Fruit fly (Drosophila melanogaster) whole organism, embryonic: ENCODE results near the gene Rpn1.

ENCODE experiments used
- Atf3 ChIP-seq: fragments of 200-800 bp; sonication (Bioruptor generic); optimal IDR thresholded peaks from 3 replicates; lab custom pipeline; 2016; ENCODE audit warnings: missing biosample characterization, missing genetic modification characterization
- B-H2 ChIP-seq: fragments of 200-800 bp; sonication (Bioruptor generic); optimal IDR thresholded peaks from 2 replicates; lab custom pipeline; 2018; ENCODE audit warnings: missing biosample characterization, mild to moderate bottlenecking, missing genetic modification characterization
- Bteb2 ChIP-seq: fragments of 200-800 bp; sonication (Bioruptor generic); optimal IDR thresholded peaks from 2 replicates; lab custom pipeline; 2016; ENCODE audit warnings: missing biosample characterization, missing genetic modification characterization
- CG10209 ChIP-seq: fragments of 200-800 bp; sonication (Bioruptor generic); optimal IDR thresholded peaks from 3 replicates; lab custom pipeline; 2017; ENCODE audit warnings: missing biosample characterization, mild to moderate bottlenecking, missing genetic modification characterization, missing genetic modification reagents
- CG10543 ChIP-seq: fragments of 200-800 bp; sonication (Bioruptor generic); optimal IDR thresholded peaks from 3 replicates; lab custom pipeline; 2017; ENCODE audit warnings: missing biosample characterization, mild to moderate bottlenecking, missing genetic modification characterization, moderate library complexity
- CG11560 ChIP-seq: fragments of 200-800 bp; sonication (Bioruptor generic); IDR thresholded peaks from 3 replicates; pipeline ENCODE4 v1.3.6; 2022; ENCODE audit warnings: missing biosample characterization, missing genetic modification characterization
- CG12236 ChIP-seq: fragments of 200-800 bp; sonication (Bioruptor generic); optimal IDR thresholded peaks from 2 replicates; lab custom pipeline; 2016; ENCODE audit warnings: missing biosample characterization, missing genetic modification characterization
- CG12299 ChIP-seq: fragments of 200-800 bp; sonication (Bioruptor generic); optimal IDR thresholded peaks from 2 replicates; lab custom pipeline; 2018; ENCODE audit warnings: missing biosample characterization, mild to moderate bottlenecking, missing genetic modification characterization
- CG13424 ChIP-seq: fragments of 200-800 bp; sonication (Bioruptor generic); optimal IDR thresholded peaks from 2 replicates; lab custom pipeline; 2019; ENCODE audit warnings: missing biosample characterization, mild to moderate bottlenecking, missing genetic modification characterization, moderate library complexity
- CG17829 ChIP-seq: fragments of 200-800 bp; optimal IDR thresholded peaks from 2 replicates; lab custom pipeline; 2019; ENCODE audit warnings: missing biosample characterization, mild to moderate bottlenecking, missing genetic modification characterization, moderate library complexity
- CG18262 ChIP-seq: fragments of 200-800 bp; optimal IDR thresholded peaks from 3 replicates; lab custom pipeline; 2019; ENCODE audit warnings: missing biosample characterization, mild to moderate bottlenecking, missing genetic modification characterization, moderate library complexity
- CG18619 ChIP-seq: fragments of 200-800 bp; sonication (Bioruptor generic); optimal IDR thresholded peaks from 3 replicates; lab custom pipeline; 2017; ENCODE audit warnings: missing biosample characterization, mild to moderate bottlenecking, missing genetic modification characterization
- CG2120 ChIP-seq: fragments of 200-800 bp; sonication (Bioruptor generic); optimal IDR thresholded peaks from 3 replicates; lab custom pipeline; 2016; ENCODE audit warnings: missing biosample characterization, missing genetic modification characterization
- CG2889 ChIP-seq: fragments of 200-800 bp; sonication (Bioruptor generic); IDR thresholded peaks from 3 replicates; pipeline ENCODE4 v1.3.6; 2022; ENCODE audit warnings: missing biosample characterization, missing genetic modification characterization
- CG34224 ChIP-seq: fragments of 200-800 bp; sonication (Bioruptor generic); IDR thresholded peaks from 3 replicates; pipeline ENCODE4 v1.3.6; 2022; ENCODE audit warnings: missing biosample characterization, missing genetic modification characterization; ENCODE audit not compliant: partially characterized antibody
- CG4617 ChIP-seq: fragments of 200-800 bp; sonication (Bioruptor generic); optimal IDR thresholded peaks from 3 replicates; lab custom pipeline; 2016; ENCODE audit warnings: missing biosample characterization, missing genetic modification characterization, borderline replicate concordance
- CG7745 ChIP-seq: fragments of 200-800 bp; sonication (Bioruptor generic); optimal IDR thresholded peaks from 2 replicates; lab custom pipeline; 2018; ENCODE audit warnings: missing biosample characterization, mild to moderate bottlenecking, missing genetic modification characterization, moderate library complexity
- CG8478 ChIP-seq: fragments of >200 bp; optimal IDR thresholded peaks from 2 replicates; lab custom pipeline; 2018
- CG8924 ChIP-seq: fragments of 200-800 bp; optimal IDR thresholded peaks from 3 replicates; lab custom pipeline; 2019; ENCODE audit warnings: missing biosample characterization, mild to moderate bottlenecking, missing genetic modification characterization, moderate library complexity
- CG9817 ChIP-seq: fragments of 200-800 bp; sonication (Bioruptor generic); optimal IDR thresholded peaks from 2 replicates; lab custom pipeline; 2018; ENCODE audit warnings: missing biosample characterization, mild to moderate bottlenecking, missing genetic modification characterization, moderate library complexity
- Camta ChIP-seq: fragments of 200-800 bp; sonication (Bioruptor generic); optimal IDR thresholded peaks from 2 replicates; lab custom pipeline; 2016; ENCODE audit warnings: missing biosample characterization, missing genetic modification characterization
- D19A ChIP-seq: fragments of 200-800 bp; optimal IDR thresholded peaks from 3 replicates; lab custom pipeline; 2019; ENCODE audit warnings: missing biosample characterization, mild to moderate bottlenecking, missing genetic modification characterization, moderate library complexity
- Hey ChIP-seq: fragments of 200-800 bp; sonication (Bioruptor generic); optimal IDR thresholded peaks from 3 replicates; lab custom pipeline; 2018; ENCODE audit warnings: missing biosample characterization, mild to moderate bottlenecking, missing genetic modification characterization
- Mes4 ChIP-seq: fragments of 200-800 bp; sonication (Bioruptor generic); optimal IDR thresholded peaks from 2 replicates; lab custom pipeline; 2016; ENCODE audit warnings: missing biosample characterization, missing genetic modification characterization
- NC2α ChIP-seq: fragments of 200-800 bp; sonication (Bioruptor generic); optimal IDR thresholded peaks from 2 replicates; lab custom pipeline; 2016; ENCODE audit warnings: missing biosample characterization, missing genetic modification characterization
- NC2β ChIP-seq: fragments of 200-800 bp; sonication (Bioruptor generic); optimal IDR thresholded peaks from 2 replicates; lab custom pipeline; 2016; ENCODE audit warnings: missing biosample characterization, missing genetic modification characterization
- Neu2 ChIP-seq: fragments of 200-800 bp; sonication (Bioruptor generic); optimal IDR thresholded peaks from 3 replicates; lab custom pipeline; 2016; ENCODE audit warnings: missing biosample characterization, missing genetic modification characterization, borderline replicate concordance
- Nf-YA ChIP-seq: fragments of 200-800 bp; sonication (Bioruptor generic); IDR thresholded peaks from 2 replicates; pipeline ENCODE4 v1.3.6; 2022; ENCODE audit warnings: missing biosample characterization, missing genetic modification characterization
- NfI ChIP-seq: fragments of 200-800 bp; sonication (Bioruptor generic); optimal IDR thresholded peaks from 3 replicates; lab custom pipeline; 2018; ENCODE audit warnings: missing biosample characterization, mild to moderate bottlenecking, missing genetic modification characterization, moderate library complexity
- Oaz ChIP-seq: fragments of 200-800 bp; sonication (Bioruptor generic); IDR thresholded peaks from 2 replicates; pipeline ENCODE4 v1.3.6; 2022; ENCODE audit warnings: missing biosample characterization, missing genetic modification characterization
- Taf1 ChIP-seq: fragments of 200-800 bp; sonication (Bioruptor generic); IDR thresholded peaks from 2 replicates; pipeline ENCODE4 v1.3.6; 2022; ENCODE audit warnings: missing biosample characterization, missing genetic modification characterization
- cato ChIP-seq: fragments of 200-800 bp; sonication (Bioruptor generic); optimal IDR thresholded peaks from 2 replicates; lab custom pipeline; 2016; ENCODE audit warnings: missing biosample characterization, missing genetic modification characterization, borderline replicate concordance
- caup ChIP-seq: fragments of 200-800 bp; sonication (Bioruptor generic); optimal IDR thresholded peaks from 3 replicates; lab custom pipeline; 2017; ENCODE audit warnings: missing biosample characterization, mild to moderate bottlenecking, missing genetic modification characterization, moderate library complexity; ENCODE audit not compliant: severe bottlenecking
- ci ChIP-seq: fragments of 200-800 bp; sonication (Bioruptor generic); IDR thresholded peaks from 3 replicates; pipeline ENCODE4 v1.3.6; 2022; ENCODE audit warnings: missing biosample characterization, missing genetic modification characterization
- crc ChIP-seq: fragments of 200-800 bp; sonication (Bioruptor generic); optimal IDR thresholded peaks from 2 replicates; lab custom pipeline; 2016; ENCODE audit warnings: missing biosample characterization, missing genetic modification characterization
- fd3F ChIP-seq: fragments of 200-800 bp; sonication (Bioruptor generic); optimal IDR thresholded peaks from 2 replicates; lab custom pipeline; 2018; ENCODE audit warnings: missing biosample characterization, mild to moderate bottlenecking, missing genetic modification characterization, moderate library complexity
- her ChIP-seq: fragments of 200-800 bp; sonication (Bioruptor generic); optimal IDR thresholded peaks from 2 replicates; lab custom pipeline; 2016; ENCODE audit warnings: missing biosample characterization, missing genetic modification characterization
- kah ChIP-seq: fragments of 200-800 bp; sonication (Bioruptor generic); optimal IDR thresholded peaks from 2 replicates; lab custom pipeline; 2018; ENCODE audit warnings: missing biosample characterization, mild to moderate bottlenecking, missing genetic modification characterization
- lbe ChIP-seq: fragments of 200-800 bp; sonication (Bioruptor generic); optimal IDR thresholded peaks from 2 replicates; lab custom pipeline; 2016; ENCODE audit warnings: missing biosample characterization, mild to moderate bottlenecking, missing genetic modification characterization
- mam ChIP-seq: fragments of 200-800 bp; sonication (Bioruptor generic); optimal IDR thresholded peaks from 3 replicates; lab custom pipeline; 2016; ENCODE audit warnings: missing biosample characterization, missing genetic modification characterization
- nom ChIP-seq: fragments of 200-800 bp; sonication (Bioruptor generic); optimal IDR thresholded peaks from 2 replicates; lab custom pipeline; 2017; ENCODE audit warnings: missing biosample characterization, missing genetic modification characterization, mild to moderate bottlenecking, moderate library complexity, missing genetic modification reagents
- rib ChIP-seq: fragments of 200-800 bp; sonication (Bioruptor generic); IDR thresholded peaks from 2 replicates; pipeline ENCODE4 v1.3.6; 2022; ENCODE audit warnings: missing biosample characterization, missing genetic modification characterization
- sens ChIP-seq: fragments of 200-800 bp; sonication (Bioruptor generic); peaks from one replicate; lab custom pipeline; 2016; ENCODE audit warnings: missing biosample characterization, missing genetic modification characterization
- sna ChIP-seq: fragments of 200-800 bp; sonication (Bioruptor generic); IDR thresholded peaks from 2 replicates; pipeline ENCODE4 v1.3.6; 2022; ENCODE audit warnings: missing biosample characterization, missing genetic modification characterization; ENCODE audit not compliant: partially characterized antibody
- tll ChIP-seq, 2 experiments: fragments of 200-800 bp in 1 of 2; fragments of >200 bp in 1 of 2; sonication (Bioruptor generic) in 1 of 2; optimal IDR thresholded peaks; 2 replicates each; lab custom pipeline; 2017 to 2019; ENCODE audit warnings: missing biosample characterization in 2 of 2, missing genetic modification characterization in 2 of 2, mild to moderate bottlenecking in 1 of 2, moderate library complexity in 1 of 2
- twi ChIP-seq: fragments of 200-800 bp; optimal IDR thresholded peaks from 2 replicates; lab custom pipeline; 2019; ENCODE audit warnings: missing biosample characterization, mild to moderate bottlenecking, missing genetic modification characterization, moderate library complexity
- zen ChIP-seq: fragments of 200-800 bp; sonication (Bioruptor generic); optimal IDR thresholded peaks from 3 replicates; lab custom pipeline; 2018; ENCODE audit warnings: missing biosample characterization, mild to moderate bottlenecking, missing genetic modification characterization, moderate library complexity
- zfh1 ChIP-seq: fragments of 200-800 bp; sonication (Bioruptor generic); IDR thresholded peaks from 3 replicates; pipeline ENCODE4 v1.3.6; 2022; ENCODE audit warnings: missing biosample characterization, missing genetic modification characterization

Rpn1 gene

DNA sequence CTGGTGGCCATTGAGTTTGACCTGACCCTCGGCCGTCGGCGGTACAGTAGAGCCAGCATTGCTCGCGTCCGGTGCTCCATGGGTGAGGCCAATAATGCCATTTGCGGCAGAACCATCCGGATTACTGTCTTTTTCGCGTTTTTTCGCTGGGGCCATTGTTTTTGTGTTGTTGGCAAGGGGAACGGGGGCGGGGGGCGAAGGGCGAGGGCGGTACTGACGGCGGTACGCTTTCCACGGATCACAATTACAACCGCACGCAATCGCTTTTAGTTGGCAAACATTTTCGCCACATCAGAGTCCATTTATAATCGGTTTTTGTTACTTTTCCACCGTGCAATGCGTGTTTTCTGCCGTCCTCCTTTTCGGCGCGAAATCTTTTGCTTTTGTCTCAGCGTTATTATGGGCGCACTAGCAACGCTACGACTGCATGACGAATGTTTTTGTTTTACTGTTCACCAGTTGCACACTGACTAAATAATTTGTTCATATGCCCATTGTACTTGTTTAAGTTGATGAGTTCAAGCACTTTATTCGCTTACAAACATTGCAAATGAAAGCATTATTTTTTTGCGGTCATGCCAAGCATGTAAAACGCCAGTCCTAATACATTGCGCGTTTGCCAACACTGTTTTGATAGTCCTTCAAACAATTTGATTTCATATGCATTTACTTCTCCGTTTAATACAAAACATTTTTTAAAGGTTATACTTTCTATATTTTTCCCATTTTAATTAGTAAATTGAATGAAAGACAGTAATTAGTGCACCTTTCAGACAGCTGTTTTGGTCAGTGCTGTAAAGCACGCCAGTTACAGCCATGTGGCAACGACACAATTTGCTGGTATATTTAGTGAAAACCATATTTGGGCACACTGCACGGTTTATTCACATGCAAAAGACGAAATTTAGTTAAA, 8.2 kb downstream of the Rpn1 start, which contains the start of gene Pfdn6 (continued):
- TF ChIP-seq B-H2 (GFP tag; lab: Kevin White, UChicago): peak; percentile 65
- TF ChIP-seq nom (GFP tag; lab: Kevin White, UChicago): no peak
- TF ChIP-seq CG10209: peak; percentile 22
- peak; percentile 64 for TF ChIP-seq her
- no peak for TF ChIP-seq kah
- TF ChIP-seq CG10543 (GFP tag; lab: Kevin White, UChicago): peak; percentile 79
- TF ChIP-seq CG9817: peak; percentile 84
- peak; percentile 17 for TF ChIP-seq CG12299 (tag; lab: Kevin White, UChicago)
- peak; percentile 67 for TF ChIP-seq CG17829 (tag; lab: Kevin White, UChicago)
- TF ChIP-seq CG18262 (tag; lab: Kevin White, UChicago): peak; percentile 72
- TF ChIP-seq Oaz (GFP tag; lab: Robert Waterston, UW): peak; percentile 85; the same call in 1 of the 2 replicates
- TF ChIP-seq NC2α (GFP tag; lab: Kevin White, UChicago): no peak
- TF ChIP-seq Mes4 (GFP tag; lab: Kevin White, UChicago): peak; percentile 42
- TF ChIP-seq zen (tag; lab: Kevin White, UChicago): peak; percentile 89
- TF ChIP-seq tll (GFP tag; optimal IDR thresholded peaks at IDR 0.05; lab: Kevin White, UChicago): no peak
- TF ChIP-seq NfI (GFP tag; lab: Kevin White, UChicago): peak; percentile 80
- peak; percentile 85; the same call in 2 of the 3 replicates for TF ChIP-seq ci
- peak; percentile 94 for TF ChIP-seq CG13424 (tag; lab: Kevin White, UChicago)
- peak; percentile 48 for TF ChIP-seq Camta (GFP tag; lab: Kevin White, UChicago)
- TF ChIP-seq crc (GFP tag; lab: Kevin White, UChicago): no peak
- TF ChIP-seq CG8478 (lab: Kevin White, UChicago): no peak
- TF ChIP-seq mam: peak; percentile 63
- TF ChIP-seq caup (GFP tag; lab: Kevin White, UChicago): peak; percentile 58
- TF ChIP-seq CG2889 (GFP tag; lab: Robert Waterston, UW): peak; percentile 83; the same call in 2 of the 3 replicates
- peak; percentile 90 for TF ChIP-seq CG2120 (GFP tag; lab: Kevin White, UChicago)
- peak; percentile 72 for TF ChIP-seq sna
- TF ChIP-seq Neu2: no peak
- peak; percentile 70 for TF ChIP-seq lbe (GFP tag; lab: Kevin White, UChicago)
- peak; percentile 81 for TF ChIP-seq CG8924
- no peak for TF ChIP-seq Hey
- no peak for TF ChIP-seq CG7745
- peak; percentile 84 for TF ChIP-seq sens (GFP tag; lab: Kevin White, UChicago)
- TF ChIP-seq fd3F (GFP tag; lab: Kevin White, UChicago): peak; percentile 60
- TF ChIP-seq Atf3 (GFP tag; lab: Kevin White, UChicago): peak; percentile 42
- peak; percentile 86 for TF ChIP-seq Bteb2 (GFP tag; lab: Kevin White, UChicago)
- TF ChIP-seq CG11560 (tag; lab: Robert Waterston, UW): no peak
- TF ChIP-seq rib (GFP tag; lab: Robert Waterston, UW): no peak
- TF ChIP-seq CG18619 (GFP tag; lab: Kevin White, UChicago): peak; percentile 81
- peak; percentile 35; the same call in 1 of the 2 replicates for TF ChIP-seq Taf1 (GFP tag; lab: Robert Waterston, UW)
- 0 out of 2 replicates have a peak, but pooled peaks have one; percentile 11 for TF ChIP-seq Nf-YA (GFP tag; lab: Robert Waterston, UW)
- peak; percentile 73 for TF ChIP-seq CG34224
- TF ChIP-seq D19A (tag; lab: Kevin White, UChicago): no peak
- TF ChIP-seq CG4617 (GFP tag; lab: Kevin White, UChicago): peak; percentile 76
- peak; percentile 17 for TF ChIP-seq CG12236
- peak; percentile 50 for TF ChIP-seq twi
- TF ChIP-seq zfh1 (GFP tag; lab: Robert Waterston, UW): peak; percentile 30; the same call in 2 of the 3 replicates
- TF ChIP-seq cato (GFP tag; lab: Kevin White, UChicago): peak; percentile 53
- TF ChIP-seq NC2β (GFP tag; lab: Kevin White, UChicago): peak; percentile 75
